Worm (Caenorhabditis elegans) whole organism, early embryonic: Measurements from ENCODE around the gene cct-5.

Source experiments
- aly-1 ChIP-seq: sonication (generic microtip); optimal IDR thresholded peaks from 2 replicates; lab custom pipeline; 2016; ENCODE audit warnings: missing genetic modification characterization, missing compliant biosample characterization
- ama-1 ChIP-seq: fragments of 150-350 bp; optimal IDR thresholded peaks from 2 replicates; lab custom pipeline; 2014
- ceh-13 ChIP-seq: fragments of 200-800 bp; sonication (Bioruptor generic); optimal IDR thresholded peaks from 2 replicates; lab custom pipeline; 2018; ENCODE audit warnings: mild to moderate bottlenecking, missing genetic modification characterization, missing compliant biosample characterization
- ceh-36 ChIP-seq: sonication (generic microtip); optimal IDR thresholded peaks from 2 replicates; lab custom pipeline; 2016; ENCODE audit warnings: missing genetic modification characterization, inconsistent platforms, missing compliant biosample characterization
- flt-1 ChIP-seq: fragments of 200-800 bp; sonication (Bioruptor generic); IDR thresholded peaks from 2 replicates; pipeline ENCODE4 v1.3.6; 2022; ENCODE audit warnings: missing genetic modification characterization, missing compliant biosample characterization
- hmbx-1 ChIP-seq: sonication (generic microtip); optimal IDR thresholded peaks from 2 replicates; lab custom pipeline; 2016; ENCODE audit warnings: mild to moderate bottlenecking, missing genetic modification characterization, missing compliant biosample characterization
- hmg-4 ChIP-seq: fragments of 200-800 bp; sonication (Bioruptor generic); optimal IDR thresholded peaks from 2 replicates; lab custom pipeline; 2018; ENCODE audit warnings: mild to moderate bottlenecking, missing genetic modification characterization, missing compliant biosample characterization
- hnd-1 ChIP-seq: sonication (generic microtip); optimal IDR thresholded peaks from 2 replicates; lab custom pipeline; 2016; ENCODE audit warnings: missing genetic modification characterization, missing compliant biosample characterization
- scrt-1 ChIP-seq: fragments of 200-800 bp; sonication (Bioruptor generic); IDR thresholded peaks from 2 replicates; pipeline ENCODE4 v1.3.6; 2022; ENCODE audit warnings: missing genetic modification characterization, missing compliant biosample characterization
- sea-1 ChIP-seq: fragments of 200-800 bp; sonication (Bioruptor generic); conservative IDR thresholded peaks from 2 replicates; pipeline ENCODE4 v1.3.6; 2022; ENCODE audit warnings: missing genetic modification characterization, missing compliant biosample characterization
- tbx-11 ChIP-seq: fragments of 200-800 bp; sonication (Bioruptor generic); IDR thresholded peaks from 2 replicates; pipeline ENCODE4 v1.3.6; 2022; ENCODE audit warnings: missing genetic modification characterization, missing compliant biosample characterization
- tbx-37 ChIP-seq: fragments of 200-800 bp; sonication (Bioruptor generic); conservative IDR thresholded peaks from 2 replicates; pipeline ENCODE4 v1.3.6; 2022; ENCODE audit warnings: missing genetic modification reagents, missing genetic modification characterization, missing compliant biosample characterization
- tra-4 ChIP-seq: sonication (generic microtip); optimal IDR thresholded peaks from 2 replicates; lab custom pipeline; 2017; ENCODE audit warnings: missing genetic modification characterization, missing compliant biosample characterization

DNA sequence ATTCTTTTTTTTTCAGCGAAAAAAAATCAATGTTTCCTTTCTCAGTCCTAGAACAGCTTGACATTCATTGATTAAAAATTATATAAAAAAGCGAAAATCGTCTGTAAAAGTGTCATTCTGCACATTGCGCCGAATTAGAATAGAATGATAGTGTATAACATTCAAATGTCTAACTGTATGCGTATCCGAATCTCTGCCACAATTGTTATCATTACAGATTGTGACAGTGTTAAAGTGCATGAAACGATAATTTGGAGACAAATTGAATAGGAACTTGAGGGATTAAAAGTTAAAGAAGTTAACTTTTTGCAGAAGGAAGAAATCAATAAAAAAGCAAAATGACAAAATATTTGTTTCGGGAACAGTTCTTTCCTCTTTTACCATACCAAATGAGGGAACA is 39.5 kb downstream of the cct-5 start:
- TF ChIP-seq scrt-1 (GFP tag; lab: Robert Waterston, UW): no peak
- no peak for TF ChIP-seq ama-1 (lab: Kevin White, UChicago)
- no peak for TF ChIP-seq ceh-13 (GFP tag; lab: Kevin White, UChicago)
- no peak for TF ChIP-seq hmbx-1 (tag; lab: Kevin White, UChicago)
- no peak for TF ChIP-seq aly-1 (tag; lab: Kevin White, UChicago)
- no peak for TF ChIP-seq sea-1 (GFP tag; lab: Robert Waterston, UW)
- TF ChIP-seq flt-1: no peak
- no peak for TF ChIP-seq tbx-37 (GFP tag; lab: Robert Waterston, UW)
- TF ChIP-seq hmg-4 (GFP tag; lab: Kevin White, UChicago): no peak
- TF ChIP-seq hnd-1 (tag; lab: Kevin White, UChicago): no peak
- no peak for TF ChIP-seq ceh-36 (tag; lab: Kevin White, UChicago)
- no peak for TF ChIP-seq tra-4
- TF ChIP-seq tbx-11 (GFP tag; lab: Robert Waterston, UW): no peak
